Fruit fly (Drosophila melanogaster) whole organism, embryonic: ENCODE measurements around the gene Bet3.

Source experiments
- Aef1 ChIP-seq: fragments of 200-800 bp; sonication (Bioruptor generic); IDR thresholded peaks from 3 replicates; pipeline ENCODE4 v1.3.6; 2022; ENCODE audit warnings: missing biosample characterization, missing genetic modification characterization
- Awh ChIP-seq: fragments of 200-800 bp; sonication (Bioruptor generic); IDR thresholded peaks from 2 replicates; pipeline ENCODE4, ENCODE4 v1.3.6; 2022; ENCODE audit warnings: missing biosample characterization, missing genetic modification characterization
- CG12071 ChIP-seq: fragments of 200-800 bp; sonication (Bioruptor generic); optimal IDR thresholded peaks from 3 replicates; lab custom pipeline; 2018; ENCODE audit warnings: missing biosample characterization, mild to moderate bottlenecking, missing genetic modification characterization
- CG15011 ChIP-seq: fragments of 200-800 bp; sonication (Bioruptor generic); optimal IDR thresholded peaks from 3 replicates; lab custom pipeline; 2018; ENCODE audit warnings: missing biosample characterization, mild to moderate bottlenecking, missing genetic modification characterization
- CG1602 ChIP-seq: fragments of 200-800 bp; sonication (Bioruptor generic); optimal IDR thresholded peaks from 3 replicates; lab custom pipeline; 2016; ENCODE audit warnings: missing biosample characterization, missing genetic modification characterization
- CG16815 ChIP-seq: fragments of 200-800 bp; sonication (Bioruptor generic); optimal IDR thresholded peaks from 3 replicates; lab custom pipeline; 2017; ENCODE audit warnings: missing biosample characterization, mild to moderate bottlenecking, missing genetic modification characterization
- CG17361 ChIP-seq: fragments of 200-800 bp; sonication (Bioruptor generic); IDR thresholded peaks from 3 replicates; pipeline ENCODE4 v1.3.6; 2022; ENCODE audit warnings: missing biosample characterization, missing genetic modification characterization
- CG17568 ChIP-seq: fragments of 200-800 bp; sonication (Bioruptor generic); optimal IDR thresholded peaks from 2 replicates; lab custom pipeline; 2018; ENCODE audit warnings: missing biosample characterization, mild to moderate bottlenecking, missing genetic modification characterization, moderate library complexity
- CG18011 ChIP-seq: fragments of 200-800 bp; sonication (Bioruptor generic); optimal IDR thresholded peaks from 2 replicates; lab custom pipeline; 2017; ENCODE audit warnings: missing biosample characterization, missing genetic modification characterization, mild to moderate bottlenecking, moderate library complexity, missing genotype
- CG2712 ChIP-seq: fragments of 200-800 bp; optimal IDR thresholded peaks from 3 replicates; lab custom pipeline; 2019; ENCODE audit warnings: missing biosample characterization, mild to moderate bottlenecking, missing genetic modification characterization, moderate library complexity
- CG3163 ChIP-seq: fragments of 200-800 bp; sonication (Bioruptor generic); optimal IDR thresholded peaks from 3 replicates; lab custom pipeline; 2016; ENCODE audit warnings: missing biosample characterization, missing genetic modification characterization
- CG32767 ChIP-seq: fragments of 200-800 bp; sonication (Bioruptor generic); IDR thresholded peaks from 2 replicates; pipeline ENCODE4 v1.3.6; 2022; ENCODE audit warnings: missing biosample characterization, missing genetic modification characterization
- CG34422 ChIP-seq: fragments of 200-800 bp; sonication (Bioruptor generic); IDR thresholded peaks from 3 replicates; pipeline ENCODE4 v1.3.6; 2022; ENCODE audit warnings: missing biosample characterization, missing genetic modification characterization
- CG4424 ChIP-seq: fragments of 200-800 bp; sonication (Bioruptor generic); optimal IDR thresholded peaks from 3 replicates; lab custom pipeline; 2016; ENCODE audit warnings: missing biosample characterization, missing genetic modification characterization
- CG6254 ChIP-seq: fragments of 200-800 bp; sonication (Bioruptor generic); optimal IDR thresholded peaks from 3 replicates; lab custom pipeline; 2017; ENCODE audit warnings: mild to moderate bottlenecking, missing biosample characterization, missing genetic modification reagents, missing genetic modification characterization
- CG7987 ChIP-seq: fragments of 200-800 bp; sonication (Bioruptor generic); optimal IDR thresholded peaks from 2 replicates; lab custom pipeline; 2018; ENCODE audit warnings: missing biosample characterization, mild to moderate bottlenecking, missing genetic modification characterization, moderate library complexity
- CG9215 ChIP-seq: fragments of 200-800 bp; sonication (Bioruptor generic); IDR thresholded peaks from 2 replicates; pipeline ENCODE4 v1.3.6; 2022; ENCODE audit warnings: missing biosample characterization, missing genetic modification characterization
- CG9932 ChIP-seq: fragments of 200-800 bp; sonication (Bioruptor generic); IDR thresholded peaks from 2 replicates; pipeline ENCODE4 v1.3.6; 2022; ENCODE audit warnings: missing biosample characterization, missing genetic modification characterization
- CkIIα-i1 ChIP-seq: fragments of 200-800 bp; sonication (Bioruptor generic); IDR thresholded peaks from 2 replicates; pipeline ENCODE4 v1.3.6; 2022; ENCODE audit warnings: missing biosample characterization, missing genetic modification characterization
- Doc3 ChIP-seq: fragments of 200-800 bp; sonication (Bioruptor generic); IDR thresholded peaks from 3 replicates; pipeline ENCODE4 v1.3.6; 2022; ENCODE audit warnings: missing biosample characterization, missing genetic modification characterization; ENCODE audit not compliant: partially characterized antibody
- HHEX ChIP-seq: fragments of 200-800 bp; sonication (Bioruptor generic); optimal IDR thresholded peaks from 3 replicates; lab custom pipeline; 2017; ENCODE audit warnings: missing biosample characterization, mild to moderate bottlenecking, missing genetic modification characterization, missing genetic modification reagents
- HmgD ChIP-seq: fragments of 200-800 bp; sonication (Bioruptor generic); optimal IDR thresholded peaks from 3 replicates; lab custom pipeline; 2016; ENCODE audit warnings: missing biosample characterization, missing genetic modification characterization
- HmgZ ChIP-seq: fragments of 200-800 bp; sonication (Bioruptor generic); optimal IDR thresholded peaks from 2 replicates; lab custom pipeline; 2018; ENCODE audit warnings: missing biosample characterization, mild to moderate bottlenecking, missing genetic modification characterization
- MTF-1 ChIP-seq: fragments of 200-800 bp; sonication (Bioruptor generic); optimal IDR thresholded peaks from 2 replicates; lab custom pipeline; 2018; ENCODE audit warnings: missing biosample characterization, mild to moderate bottlenecking, missing genetic modification characterization, borderline replicate concordance
- Nf-YC ChIP-seq: fragments of 200-800 bp; optimal IDR thresholded peaks from 3 replicates; lab custom pipeline; 2019; ENCODE audit warnings: missing biosample characterization, mild to moderate bottlenecking, missing genetic modification characterization, moderate library complexity
- Oaz ChIP-seq: fragments of 200-800 bp; sonication (Bioruptor generic); IDR thresholded peaks from 2 replicates; pipeline ENCODE4 v1.3.6; 2022; ENCODE audit warnings: missing biosample characterization, missing genetic modification characterization
- Scr ChIP-seq: fragments of 200-800 bp; sonication (Bioruptor generic); IDR thresholded peaks from 2 replicates; pipeline ENCODE4 v1.3.6; 2022; ENCODE audit warnings: missing biosample characterization, missing genetic modification characterization; ENCODE audit not compliant: partially characterized antibody
- Sox100B ChIP-seq: fragments of 200-800 bp; sonication (Bioruptor generic); optimal IDR thresholded peaks from 3 replicates; lab custom pipeline; 2018; ENCODE audit warnings: missing biosample characterization, mild to moderate bottlenecking, missing genetic modification characterization
- Sry-δ ChIP-seq: fragments of 200-800 bp; sonication (Bioruptor generic); optimal IDR thresholded peaks from 2 replicates; lab custom pipeline; 2016; ENCODE audit warnings: missing biosample characterization, missing genetic modification characterization
- Ssrp ChIP-seq: fragments of 200-800 bp; sonication (Bioruptor generic); optimal IDR thresholded peaks from 2 replicates; lab custom pipeline; 2018; ENCODE audit warnings: missing biosample characterization, mild to moderate bottlenecking, missing genetic modification characterization, moderate library complexity
- Trl ChIP-seq, 3 experiments: fragments of >200 bp in 2 of 3; fragments of 200-800 bp in 1 of 3; sonication (Bioruptor generic) in 1 of 3; optimal IDR thresholded peaks; 2 replicates in 1 of 3; 3 replicates in 2 of 3; lab custom pipeline; 2016 to 2017; ENCODE audit warnings: missing biosample characterization in 1 of 3, missing genetic modification characterization in 1 of 3
- ac ChIP-seq: fragments of 200-800 bp; sonication (Bioruptor generic); optimal IDR thresholded peaks from 3 replicates; lab custom pipeline; 2017; ENCODE audit warnings: missing biosample characterization, mild to moderate bottlenecking, missing genetic modification characterization
- aop ChIP-seq: fragments of 200-800 bp; sonication (Bioruptor generic); IDR thresholded peaks from 2 replicates; pipeline ENCODE4 v1.3.6; 2022; ENCODE audit warnings: missing biosample characterization, missing genetic modification characterization
- ase ChIP-seq: fragments of 200-800 bp; sonication (Bioruptor generic); IDR thresholded peaks from 3 replicates; pipeline ENCODE4 v1.3.6; 2022; ENCODE audit warnings: missing biosample characterization, missing genetic modification characterization
- ash1 ChIP-seq: fragments of 200-800 bp; sonication (Bioruptor generic); optimal IDR thresholded peaks from 2 replicates; lab custom pipeline; 2018; ENCODE audit warnings: missing biosample characterization, mild to moderate bottlenecking, missing genetic modification characterization
- croc ChIP-seq: fragments of 200-800 bp; sonication (Bioruptor generic); conservative IDR thresholded peaks from 3 replicates; pipeline ENCODE4 v1.3.6; 2022; ENCODE audit warnings: missing biosample characterization, missing genetic modification characterization
- dpn ChIP-seq, 2 experiments: fragments of 200-800 bp; sonication (Bioruptor generic); optimal IDR thresholded peaks; 3 replicates each; lab custom pipeline; 2016; ENCODE audit warnings: missing biosample characterization in 2 of 2, missing genetic modification characterization in 2 of 2
- fd3F ChIP-seq: fragments of 200-800 bp; sonication (Bioruptor generic); optimal IDR thresholded peaks from 2 replicates; lab custom pipeline; 2018; ENCODE audit warnings: missing biosample characterization, mild to moderate bottlenecking, missing genetic modification characterization, moderate library complexity
- ftz-f1 ChIP-seq: fragments of 200-800 bp; sonication (Bioruptor generic); optimal IDR thresholded peaks from 2 replicates; lab custom pipeline; 2016; ENCODE audit warnings: missing biosample characterization, missing genetic modification characterization
- gfzf ChIP-seq: fragments of 200-800 bp; sonication (Bioruptor generic); optimal IDR thresholded peaks from 2 replicates; lab custom pipeline; 2016; ENCODE audit warnings: missing biosample characterization, mild to moderate bottlenecking, missing genetic modification characterization, moderate library complexity
- gsb-n ChIP-seq: fragments of 200-800 bp; sonication (Bioruptor generic); optimal IDR thresholded peaks from 3 replicates; lab custom pipeline; 2018; ENCODE audit warnings: missing biosample characterization, mild to moderate bottlenecking, missing genetic modification characterization
- her ChIP-seq: fragments of 200-800 bp; sonication (Bioruptor generic); optimal IDR thresholded peaks from 2 replicates; lab custom pipeline; 2016; ENCODE audit warnings: missing biosample characterization, missing genetic modification characterization
- ind ChIP-seq: fragments of 200-800 bp; sonication (Bioruptor generic); optimal IDR thresholded peaks from 3 replicates; lab custom pipeline; 2016; ENCODE audit warnings: missing biosample characterization, missing genetic modification characterization
- oc ChIP-seq: fragments of 200-800 bp; sonication (Bioruptor generic); optimal IDR thresholded peaks from 2 replicates; lab custom pipeline; 2018; ENCODE audit warnings: missing biosample characterization, mild to moderate bottlenecking, missing genetic modification characterization, moderate library complexity
- salm ChIP-seq: fragments of 200-800 bp; sonication (Bioruptor generic); optimal IDR thresholded peaks from 2 replicates; lab custom pipeline; 2018; ENCODE audit warnings: missing biosample characterization, mild to moderate bottlenecking, missing genetic modification characterization
- sisA ChIP-seq: fragments of 200-800 bp; sonication (Bioruptor generic); IDR thresholded peaks from 2 replicates; pipeline ENCODE4 v1.3.6; 2022; ENCODE audit warnings: missing biosample characterization, missing genetic modification characterization
- ttk ChIP-seq: fragments of 200-800 bp; sonication (Bioruptor generic); IDR thresholded peaks from 2 replicates; pipeline ENCODE4 v2.1.2; 2022; ENCODE audit warnings: missing biosample characterization, missing genetic modification characterization
- tx ChIP-seq: fragments of 200-800 bp; sonication (Bioruptor generic); optimal IDR thresholded peaks from 2 replicates; lab custom pipeline; 2016; ENCODE audit warnings: missing biosample characterization, missing genetic modification characterization
- wek ChIP-seq: fragments of 200-800 bp; sonication (Bioruptor generic); optimal IDR thresholded peaks from 3 replicates; lab custom pipeline; 2018; ENCODE audit warnings: missing biosample characterization, mild to moderate bottlenecking, missing genetic modification characterization, moderate library complexity
- z ChIP-seq: fragments of 200-800 bp; sonication (Bioruptor generic); IDR thresholded peaks from 3 replicates; pipeline ENCODE4 v1.3.6; 2022; ENCODE audit warnings: missing biosample characterization, missing genetic modification characterization

Bet3 gene

dm6 chr3L:9451522-9452118 lies 9.6 kb upstream of the Bet3 start, which contains the start of the genes CG3448 and ghi (continued):
- TF ChIP-seq fd3F (GFP tag; lab: Kevin White, UChicago) (no peak), her (GFP tag; lab: Kevin White, UChicago) (no peak), HHEX (peak; percentile 64), ash1 (GFP tag; lab: Kevin White, UChicago) (no peak), sisA (GFP tag; lab: Robert Waterston, UW) (peak; percentile 58), CG9215 (GFP tag; lab: Robert Waterston, UW) (peak; percentile 68), Doc3 (GFP tag; lab: Robert Waterston, UW) (peak; percentile 65; the same call in 2 of the 3 replicates), salm (peak; percentile 9), CG18011 (GFP tag; lab: Kevin White, UChicago) (peak; percentile 46), wek (GFP tag; lab: Kevin White, UChicago) (peak; percentile 6), CG2712 (tag; lab: Kevin White, UChicago) (peak; percentile 72), ac (GFP tag; lab: Kevin White, UChicago) (no peak), Sox100B (peak; percentile 65), CG6254 (GFP tag; lab: Kevin White, UChicago) (no peak), Nf-YC (peak; percentile 77), ind (GFP tag; lab: Kevin White, UChicago) (peak; percentile 73), ttk (peak; percentile 42; the same call in 1 of the 2 replicates), CG17361 (GFP tag; lab: Robert Waterston, UW) (peak; percentile 73), CkIIα-i1 (GFP tag; lab: Robert Waterston, UW) (no peak), CG4424 (GFP tag; lab: Kevin White, UChicago) (peak; percentile 75), tx (GFP tag; lab: Kevin White, UChicago) (no peak), dpn (GFP tag; optimal IDR thresholded peaks at IDR 0.05; lab: Kevin White, UChicago) (peak; percentile 56 to 63), CG34422 (GFP tag; lab: Robert Waterston, UW) (peak; percentile 58; the same call in 1 of the 3 replicates), aop (GFP tag; lab: Robert Waterston, UW) (no peak), Awh (GFP tag; lab: Robert Waterston, UW) (peak; percentile 72), Oaz (no peak), HmgD (GFP tag; lab: Kevin White, UChicago) (no peak), Scr (GFP tag; lab: Robert Waterston, UW) (peak; percentile 76), CG9932 (GFP tag; lab: Robert Waterston, UW) (peak; percentile 61), ftz-f1 (GFP tag; lab: Kevin White, UChicago) (no peak), Aef1 (GFP tag; lab: Robert Waterston, UW) (peak; percentile 58), CG12071 (no peak), CG32767 (GFP tag; lab: Robert Waterston, UW) (no peak), Ssrp (tag; lab: Kevin White, UChicago) (no peak), Sry-δ (GFP tag; lab: Kevin White, UChicago) (peak; percentile 63), gsb-n (peak; percentile 24), CG7987 (GFP tag; lab: Kevin White, UChicago) (peak; percentile 66), Trl (optimal IDR thresholded peaks at IDR 0.05; lab: Kevin White, UChicago) (no peak), Trl (GFP tag; optimal IDR thresholded peaks at IDR 0.05; lab: Kevin White, UChicago) (peak; percentile 69), CG17568 (GFP tag; lab: Kevin White, UChicago) (no peak), CG1602 (GFP tag; lab: Kevin White, UChicago) (no peak), croc (GFP tag; lab: Robert Waterston, UW) (no peak), CG16815 (no peak), MTF-1 (GFP tag; lab: Kevin White, UChicago) (no peak), ase (GFP tag; lab: Robert Waterston, UW) (no peak), CG3163 (no peak), oc (tag; lab: Kevin White, UChicago) (no peak), gfzf (GFP tag; lab: Kevin White, UChicago) (peak; percentile 1), HmgZ (tag; lab: Kevin White, UChicago) (peak; percentile 74), CG15011 (GFP tag; lab: Kevin White, UChicago) (peak; percentile 51), z (GFP tag; lab: Robert Waterston, UW) (no peak)
